Worm (Caenorhabditis elegans) whole organism, L4/young adult: Measurements from ENCODE around the gene F42F12.11.

Experiments
- dao-5 ChIP-seq: sonication (generic microtip); optimal IDR thresholded peaks from 2 replicates; lab custom pipeline; 2016; ENCODE audit warnings: missing genotype, missing genetic modification characterization, moderate library complexity, missing compliant biosample characterization
- him-1 ChIP-seq: sonication (generic microtip); optimal IDR thresholded peaks from 2 replicates; lab custom pipeline; 2016; ENCODE audit warnings: missing genotype, missing genetic modification reagents, missing genetic modification characterization, missing compliant biosample characterization

ce11 chrX:12328676-12329075 is 18.2 kb upstream of the F42F12.11 start, which contains the start of gene srd-45:
- TF ChIP-seq dao-5 (tag; lab: Kevin White, UChicago) (no peak), him-1 (tag; lab: Kevin White, UChicago) (no peak)
